Worm (Caenorhabditis elegans) whole organism, early embryonic: ENCODE measurements around the gene C25G4.7.

ENCODE experiments used
- B0310.2 ChIP-seq: sonication (generic microtip); optimal IDR thresholded peaks from 2 replicates; lab custom pipeline; 2016; ENCODE audit warnings: mild to moderate bottlenecking, missing genetic modification characterization, missing compliant biosample characterization
- F13C5.2 ChIP-seq: sonication (generic microtip); optimal IDR thresholded peaks from 2 replicates; lab custom pipeline; 2017; ENCODE audit warnings: mild to moderate bottlenecking, missing genetic modification characterization, inconsistent platforms, missing compliant biosample characterization
- aly-1 ChIP-seq: sonication (generic microtip); optimal IDR thresholded peaks from 2 replicates; lab custom pipeline; 2016; ENCODE audit warnings: missing genetic modification characterization, missing compliant biosample characterization
- ama-1 ChIP-seq: fragments of 150-350 bp; optimal IDR thresholded peaks from 2 replicates; lab custom pipeline; 2014
- ceh-13 ChIP-seq: fragments of 200-800 bp; sonication (Bioruptor generic); optimal IDR thresholded peaks from 2 replicates; lab custom pipeline; 2018; ENCODE audit warnings: mild to moderate bottlenecking, missing genetic modification characterization, missing compliant biosample characterization
- ceh-36 ChIP-seq: sonication (generic microtip); optimal IDR thresholded peaks from 2 replicates; lab custom pipeline; 2016; ENCODE audit warnings: missing genetic modification characterization, inconsistent platforms, missing compliant biosample characterization
- ets-7 ChIP-seq: sonication (generic microtip); optimal IDR thresholded peaks from 2 replicates; lab custom pipeline; 2016; ENCODE audit warnings: missing genotype, missing genetic modification characterization, missing compliant biosample characterization
- flt-1 ChIP-seq: fragments of 200-800 bp; sonication (Bioruptor generic); IDR thresholded peaks from 2 replicates; pipeline ENCODE4 v1.3.6; 2022; ENCODE audit warnings: missing genetic modification characterization, missing compliant biosample characterization
- hmbx-1 ChIP-seq: sonication (generic microtip); optimal IDR thresholded peaks from 2 replicates; lab custom pipeline; 2016; ENCODE audit warnings: mild to moderate bottlenecking, missing genetic modification characterization, missing compliant biosample characterization
- hmg-4 ChIP-seq: fragments of 200-800 bp; sonication (Bioruptor generic); optimal IDR thresholded peaks from 2 replicates; lab custom pipeline; 2018; ENCODE audit warnings: mild to moderate bottlenecking, missing genetic modification characterization, missing compliant biosample characterization
- hnd-1 ChIP-seq: sonication (generic microtip); optimal IDR thresholded peaks from 2 replicates; lab custom pipeline; 2016; ENCODE audit warnings: missing genetic modification characterization, missing compliant biosample characterization
- pes-1 ChIP-seq: fragments of 200-800 bp; sonication (Bioruptor generic); IDR thresholded peaks from 2 replicates; pipeline ENCODE4 v1.3.6; 2022; ENCODE audit warnings: missing genetic modification reagents, missing genetic modification characterization, missing compliant biosample characterization
- scrt-1 ChIP-seq: fragments of 200-800 bp; sonication (Bioruptor generic); IDR thresholded peaks from 2 replicates; pipeline ENCODE4 v1.3.6; 2022; ENCODE audit warnings: missing genetic modification characterization, missing compliant biosample characterization
- sea-1 ChIP-seq: fragments of 200-800 bp; sonication (Bioruptor generic); conservative IDR thresholded peaks from 2 replicates; pipeline ENCODE4 v1.3.6; 2022; ENCODE audit warnings: missing genetic modification characterization, missing compliant biosample characterization
- tbx-11 ChIP-seq: fragments of 200-800 bp; sonication (Bioruptor generic); IDR thresholded peaks from 2 replicates; pipeline ENCODE4 v1.3.6; 2022; ENCODE audit warnings: missing genetic modification characterization, missing compliant biosample characterization
- tbx-37 ChIP-seq: fragments of 200-800 bp; sonication (Bioruptor generic); conservative IDR thresholded peaks from 2 replicates; pipeline ENCODE4 v1.3.6; 2022; ENCODE audit warnings: missing genetic modification reagents, missing genetic modification characterization, missing compliant biosample characterization
- tra-4 ChIP-seq: sonication (generic microtip); optimal IDR thresholded peaks from 2 replicates; lab custom pipeline; 2017; ENCODE audit warnings: missing genetic modification characterization, missing compliant biosample characterization

The C25G4.7 gene

DNA sequence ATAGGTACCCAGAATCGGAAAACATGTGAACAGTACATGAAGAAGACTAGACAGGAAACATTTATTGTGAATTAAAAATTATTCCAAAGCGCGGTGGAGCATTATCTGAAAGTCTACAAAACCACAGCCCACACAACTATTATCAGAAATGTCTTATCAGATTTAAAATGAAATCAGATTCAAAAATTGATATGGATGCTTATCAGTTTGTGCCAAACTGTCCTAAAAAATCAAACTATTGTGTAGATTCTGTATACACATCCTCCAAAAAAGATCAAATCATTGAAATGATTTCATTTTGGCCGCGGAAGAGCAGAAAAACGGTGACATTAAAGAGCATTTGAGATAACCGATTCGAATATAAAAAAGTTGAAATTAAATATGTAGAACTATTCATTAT is 21.3 kb upstream of the C25G4.7 start, which contains the start of gene irg-4:
Gene irg-4, plus strand, starts transcription at position 392 of the 400 bp plus-strand sequence.
- TF ChIP-seq ceh-36 (tag; lab: Kevin White, UChicago) (no peak), F13C5.2 (tag; lab: Kevin White, UChicago) (no peak), hmbx-1 (tag; lab: Kevin White, UChicago) (no peak), ets-7 (no peak), aly-1 (tag; lab: Kevin White, UChicago) (no peak), scrt-1 (GFP tag; lab: Robert Waterston, UW) (no peak)

DNA sequence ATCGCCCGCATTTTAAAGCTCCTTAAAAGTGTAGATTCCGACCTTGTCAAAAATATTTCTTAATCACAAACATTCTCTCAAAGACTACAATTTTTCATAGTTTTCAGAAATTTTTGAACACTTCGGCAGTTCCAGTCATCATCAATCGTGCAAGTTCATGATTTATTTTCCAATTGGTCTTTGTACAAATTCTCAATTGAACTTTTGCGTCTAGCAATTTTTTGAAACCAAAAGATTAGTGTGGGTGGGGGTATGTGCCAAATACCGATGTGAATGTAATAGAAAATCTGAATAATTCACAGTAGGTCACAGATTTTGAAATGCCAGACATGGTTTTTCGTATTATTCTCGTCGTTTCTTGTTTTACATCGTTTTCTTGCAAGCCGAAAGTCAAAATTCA is 18.4 kb upstream of the C25G4.7 start, which contains the start of gene clec-185:
Gene clec-185, plus strand, starts transcription at position 301 of the 400 bp plus-strand sequence.
- no peak for TF ChIP-seq pes-1
- no peak for TF ChIP-seq B0310.2 (tag; lab: Kevin White, UChicago)
- TF ChIP-seq sea-1 (GFP tag; lab: Robert Waterston, UW), result no peak
- TF ChIP-seq ets-7, result no peak
- TF ChIP-seq ama-1, result no peak
- no peak for TF ChIP-seq tbx-11 (GFP tag; lab: Robert Waterston, UW)
- TF ChIP-seq ceh-36 (tag; lab: Kevin White, UChicago), result no peak

DNA sequence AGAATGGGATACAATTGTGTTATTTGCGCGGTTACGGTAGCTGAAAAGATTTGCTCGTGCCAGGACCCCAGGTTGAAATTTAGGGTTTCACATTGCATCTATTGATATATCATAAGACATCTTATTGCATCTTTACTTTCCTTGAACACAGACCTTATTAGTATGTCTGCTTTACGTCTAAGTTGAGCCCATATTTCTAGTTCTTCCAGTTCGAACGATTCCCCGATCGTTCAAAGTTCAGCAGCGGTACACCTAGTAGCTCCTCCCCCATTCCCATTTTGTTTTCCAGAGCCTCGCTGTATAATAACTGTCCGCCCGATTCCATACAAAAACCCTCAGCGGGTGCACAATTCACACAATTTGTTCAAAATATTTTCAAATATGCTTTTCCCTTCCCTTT is 15.0 kb upstream of the C25G4.7 start, which contains the start of gene C25G4.17:
Gene C25G4.17, plus strand, starts transcription at position 301 of the 400 bp plus-strand sequence.
- TF ChIP-seq hnd-1 (tag; lab: Kevin White, UChicago) (no peak), tbx-37 (GFP tag; lab: Robert Waterston, UW) (no peak), ets-7 (no peak), hmbx-1 (tag; lab: Kevin White, UChicago) (no peak), ceh-13 (GFP tag; lab: Kevin White, UChicago) (no peak), F13C5.2 (tag; lab: Kevin White, UChicago) (no peak), aly-1 (tag; lab: Kevin White, UChicago) (no peak), sea-1 (GFP tag; lab: Robert Waterston, UW) (no peak)

DNA sequence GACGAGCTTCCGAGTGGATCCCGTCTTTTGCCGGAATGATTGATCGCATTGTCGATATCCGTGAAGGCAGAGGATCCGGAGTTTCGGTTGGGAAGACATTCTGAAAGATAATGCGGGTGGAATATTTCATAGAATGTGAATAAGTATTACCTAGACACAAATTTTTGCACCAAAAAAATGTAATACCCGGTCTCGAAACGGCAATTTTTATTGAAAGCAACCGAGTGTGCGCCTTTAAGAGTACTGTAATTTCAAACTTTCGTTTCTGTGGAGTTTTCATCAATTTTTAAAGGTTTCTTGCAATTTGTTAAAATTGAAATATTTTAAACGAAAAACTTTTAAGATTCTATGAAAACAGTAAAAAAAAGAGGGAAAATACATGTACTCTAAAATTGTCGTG is 12.8 kb upstream of the C25G4.7 start, which contains the start of gene C25G4.2:
Gene C25G4.2, minus strand, starts transcription at position 100 of the 400 bp plus-strand sequence.
- TF ChIP-seq pes-1 (no peak), tra-4 (tag; lab: Kevin White, UChicago) (no peak), hmbx-1 (tag; lab: Kevin White, UChicago) (no peak), ama-1 (no peak), tbx-37 (GFP tag; lab: Robert Waterston, UW) (no peak), B0310.2 (tag; lab: Kevin White, UChicago) (no peak), sea-1 (GFP tag; lab: Robert Waterston, UW) (no peak), ceh-13 (GFP tag; lab: Kevin White, UChicago) (no peak), flt-1 (GFP tag; lab: Robert Waterston, UW) (no peak), ceh-36 (tag; lab: Kevin White, UChicago) (no peak), aly-1 (tag; lab: Kevin White, UChicago) (no peak)

DNA sequence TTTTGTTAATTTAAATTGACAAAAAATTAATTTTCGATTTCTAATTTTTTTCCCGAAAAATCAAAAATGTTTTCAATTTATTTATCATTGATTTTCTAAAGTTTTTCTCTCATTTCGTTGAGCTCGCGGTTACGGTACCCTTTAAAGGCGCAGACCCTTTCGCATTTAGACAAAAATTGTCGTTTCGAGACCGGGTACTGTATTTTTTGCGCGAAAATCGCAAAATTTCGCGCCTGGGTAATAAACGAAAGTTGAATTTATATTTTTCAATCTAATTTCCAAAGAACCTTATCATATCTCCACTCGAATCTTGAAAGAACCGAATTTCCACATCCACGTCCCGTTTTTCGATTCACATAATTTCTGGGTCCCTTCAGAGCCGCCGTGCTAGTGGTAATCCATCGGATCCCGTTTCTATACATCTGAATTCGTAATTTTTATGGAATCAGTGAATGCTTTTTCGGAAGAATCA is 11.2 kb upstream of the C25G4.7 start, which contains the start of gene C25G4.3:
Gene C25G4.3, minus strand, starts transcription at position 422 of the 472 bp plus-strand sequence.
- TF ChIP-seq ceh-13 (GFP tag; lab: Kevin White, UChicago) (no peak), ets-7 (no peak), ceh-36 (tag; lab: Kevin White, UChicago) (no peak), F13C5.2 (tag; lab: Kevin White, UChicago) (no peak), scrt-1 (GFP tag; lab: Robert Waterston, UW) (no peak), sea-1 (GFP tag; lab: Robert Waterston, UW) (no peak)

DNA sequence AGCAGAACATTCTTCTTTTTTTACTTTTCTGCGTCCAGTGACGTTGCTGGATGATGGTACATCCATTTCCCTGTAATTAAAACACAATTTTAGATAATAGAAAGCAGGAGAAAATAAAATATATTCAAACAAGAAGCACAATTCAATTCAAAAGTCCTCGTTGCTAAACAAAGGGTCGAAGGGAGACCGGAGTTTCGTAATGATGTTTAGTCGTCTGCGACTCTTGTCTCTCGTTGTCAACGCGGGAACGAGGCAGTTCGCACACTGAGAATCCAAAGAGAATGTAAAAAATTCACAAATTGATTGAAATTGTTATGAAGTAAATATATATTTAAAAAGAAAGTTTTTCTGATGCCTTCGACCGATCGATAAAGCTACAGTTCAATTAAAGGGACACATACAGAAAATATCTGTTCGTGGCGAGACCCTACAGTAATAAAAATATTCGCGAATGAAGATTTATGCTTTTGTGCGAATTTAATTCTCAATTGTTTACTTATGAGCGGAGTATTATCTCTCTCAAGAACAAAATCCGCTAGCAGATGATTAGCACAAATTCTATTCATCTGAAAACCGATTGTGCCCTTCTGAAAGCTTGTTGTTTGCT is 5.4 kb upstream of the C25G4.7 start, which contains the start of gene dpy-26:
Gene dpy-26, minus strand, starts transcription at position 111 of the 607 bp plus-strand sequence.
- TF ChIP-seq ceh-13 (GFP tag; lab: Kevin White, UChicago) (no peak), F13C5.2 (tag; lab: Kevin White, UChicago) (peak; percentile 18)

DNA sequence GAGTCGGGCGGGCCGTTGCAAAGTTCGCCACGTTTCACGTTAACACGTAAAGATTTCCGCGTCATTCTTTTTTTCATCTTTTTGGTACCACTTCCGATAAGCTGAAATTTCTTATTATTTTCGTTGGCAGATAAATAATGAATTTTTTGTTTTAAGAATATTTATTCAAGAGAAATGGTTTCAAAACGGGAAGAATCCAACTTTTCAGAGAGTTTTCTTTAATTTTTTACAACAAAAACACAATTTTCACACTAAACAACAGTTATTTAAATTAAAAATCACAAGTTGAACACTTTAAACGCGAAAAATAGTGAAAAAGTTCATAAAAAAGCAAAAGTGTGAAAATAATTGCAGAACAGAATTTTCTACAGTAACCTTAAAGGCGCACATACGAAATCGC is 2.6 kb upstream of the C25G4.7 start, which contains the start of gene spe-44:
Gene spe-44, minus strand, starts transcription at position 101 of the 400 bp plus-strand sequence.
- TF ChIP-seq pes-1 (no peak), hmg-4 (GFP tag; lab: Kevin White, UChicago) (no peak), ceh-13 (GFP tag; lab: Kevin White, UChicago) (no peak), B0310.2 (tag; lab: Kevin White, UChicago) (no peak), tbx-37 (GFP tag; lab: Robert Waterston, UW) (no peak), ama-1 (no peak), flt-1 (GFP tag; lab: Robert Waterston, UW) (no peak), tbx-11 (GFP tag; lab: Robert Waterston, UW) (no peak), scrt-1 (GFP tag; lab: Robert Waterston, UW) (no peak), hmbx-1 (tag; lab: Kevin White, UChicago) (no peak)

DNA sequence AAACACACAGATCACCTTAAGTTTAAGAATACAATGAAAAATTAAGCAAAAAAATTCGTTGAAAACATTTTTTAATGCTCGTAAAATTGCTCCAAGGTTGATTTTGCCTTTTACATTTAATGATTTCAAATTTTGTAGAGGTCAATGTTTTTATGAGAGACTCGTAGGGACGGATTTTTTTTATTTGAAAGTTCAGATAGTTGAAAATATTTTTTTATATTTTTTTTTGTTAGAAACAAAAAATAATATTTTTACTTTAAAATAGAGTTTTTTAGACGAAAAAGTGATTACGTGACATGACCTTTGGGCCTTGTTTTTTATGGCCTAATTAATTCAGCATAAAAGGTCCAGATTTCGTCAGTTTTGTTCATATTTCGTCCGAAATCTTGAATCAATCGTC is 2.0 kb upstream of the C25G4.7 start, which contains the start of gene smz-1:
Gene smz-1, plus strand, starts transcription at position 301 of the 400 bp plus-strand sequence.
- TF ChIP-seq B0310.2 (tag; lab: Kevin White, UChicago), result no peak
- no peak for TF ChIP-seq hmbx-1 (tag; lab: Kevin White, UChicago)
- TF ChIP-seq tbx-37 (GFP tag; lab: Robert Waterston, UW), result no peak
- no peak for TF ChIP-seq aly-1 (tag; lab: Kevin White, UChicago)
- TF ChIP-seq ama-1, result no peak
- TF ChIP-seq sea-1 (GFP tag; lab: Robert Waterston, UW), result no peak
- no peak for TF ChIP-seq pes-1
- TF ChIP-seq ceh-36 (tag; lab: Kevin White, UChicago), result no peak
